Worm (Caenorhabditis elegans) whole organism, young adult: ENCODE results near the gene K08H10.6.

Source experiments
- D2030.7 ChIP-seq: fragments of 200-800 bp; sonication (Bioruptor generic); IDR thresholded peaks from 2 replicates; pipeline ENCODE4 v1.3.6; 2022; ENCODE audit warnings: missing genetic modification reagents, missing genetic modification characterization, missing compliant biosample characterization
- F23B12.7 ChIP-seq: sonication (generic microtip); optimal IDR thresholded peaks from 2 replicates; lab custom pipeline; 2017; ENCODE audit warnings: missing genetic modification characterization, mild to moderate bottlenecking, missing compliant biosample characterization, antibody characterized with exemption, moderate library complexity; ENCODE audit not compliant: insufficient read depth
- F33H1.4 ChIP-seq: fragments of 200-800 bp; sonication (Bioruptor generic); IDR thresholded peaks from 2 replicates; pipeline ENCODE4 v1.3.6; 2022; ENCODE audit warnings: missing genetic modification reagents, missing genetic modification characterization, missing compliant biosample characterization
- F57C9.4 ChIP-seq: sonication (generic microtip); optimal IDR thresholded peaks from 2 replicates; lab custom pipeline; 2017; ENCODE audit warnings: mild to moderate bottlenecking, missing genetic modification characterization, missing compliant biosample characterization
- K11D2.4 ChIP-seq: fragments of 200-800 bp; sonication (Bioruptor generic); IDR thresholded peaks from 2 replicates; pipeline ENCODE4 v1.3.6; 2022; ENCODE audit warnings: missing genetic modification reagents, missing genetic modification characterization, missing compliant biosample characterization
- Y53G8AR.9 ChIP-seq: fragments of 200-800 bp; sonication (Bioruptor generic); conservative IDR thresholded peaks from 2 replicates; pipeline ENCODE4 v1.3.6; 2022; ENCODE audit warnings: missing genetic modification reagents, missing genetic modification characterization, missing compliant biosample characterization
- Y67H2A.10 ChIP-seq: fragments of 200-800 bp; sonication (Bioruptor generic); conservative IDR thresholded peaks from 2 replicates; pipeline ENCODE4 v1.3.6; 2022; ENCODE audit warnings: missing genetic modification reagents, missing genetic modification characterization, missing compliant biosample characterization
- Y95B8A.8 ChIP-seq: fragments of 200-800 bp; sonication (Bioruptor generic); IDR thresholded peaks from 2 replicates; pipeline ENCODE4 v1.3.6; 2022; ENCODE audit warnings: missing genetic modification reagents, missing genetic modification characterization, missing compliant biosample characterization
- akir-1 ChIP-seq: fragments of 200-800 bp; sonication (Bioruptor generic); optimal IDR thresholded peaks from 2 replicates; lab custom pipeline; 2018; ENCODE audit warnings: mild to moderate bottlenecking, missing genetic modification characterization, moderate library complexity, missing compliant biosample characterization
- attf-5 ChIP-seq: fragments of 200-800 bp; sonication (Bioruptor generic); optimal IDR thresholded peaks from 2 replicates; lab custom pipeline; 2018; ENCODE audit warnings: mild to moderate bottlenecking, missing genetic modification characterization, missing compliant biosample characterization
- cebp-1 ChIP-seq, 2 experiments: fragments of 200-800 bp in 1 of 2; sonication (Bioruptor generic) in 1 of 2; sonication (generic microtip) in 1 of 2; IDR thresholded peaks in 1 of 2; optimal IDR thresholded peaks in 1 of 2; 2 replicates each; pipeline versions ENCODE4 v1.3.6 to Lab custom; 2017 to 2022; ENCODE audit warnings: missing compliant biosample characterization in 2 of 2, missing genetic modification characterization in 2 of 2, mild to moderate bottlenecking in 1 of 2, missing genetic modification reagents in 1 of 2, moderate library complexity in 1 of 2
- ceh-27 ChIP-seq: fragments of 200-800 bp; sonication (Bioruptor generic); optimal IDR thresholded peaks from 2 replicates; lab custom pipeline; 2018; ENCODE audit warnings: mild to moderate bottlenecking, missing genetic modification characterization, moderate library complexity, missing compliant biosample characterization
- ceh-58 ChIP-seq: fragments of 200-800 bp; sonication (Bioruptor generic); IDR thresholded peaks from 2 replicates; pipeline ENCODE4 v1.3.6; 2022; ENCODE audit warnings: missing genetic modification characterization, missing compliant biosample characterization
- die-1 ChIP-seq: sonication (generic microtip); optimal IDR thresholded peaks from 2 replicates; lab custom pipeline; 2016; ENCODE audit warnings: missing genotype, mild to moderate bottlenecking, missing genetic modification characterization, missing compliant biosample characterization
- dox-1 ChIP-seq: fragments of 200-800 bp; sonication (Bioruptor generic); IDR thresholded peaks from 2 replicates; pipeline ENCODE4 v1.3.6; 2022; ENCODE audit warnings: missing genetic modification reagents, missing genetic modification characterization, missing compliant biosample characterization
- dpl-1 ChIP-seq: fragments of 150-350 bp; optimal IDR thresholded peaks from 2 replicates; lab custom pipeline; 2014; ENCODE audit warnings: missing biosample characterization, missing genetic modification reagents, missing genetic modification characterization
- hlh-26 ChIP-seq: fragments of 200-800 bp; sonication (Bioruptor generic); conservative IDR thresholded peaks from 2 replicates; pipeline ENCODE4 v1.3.6; 2022; ENCODE audit warnings: missing genetic modification reagents, missing genetic modification characterization, missing compliant biosample characterization
- hrde-1 ChIP-seq: sonication (generic microtip); optimal IDR thresholded peaks from 2 replicates; lab custom pipeline; 2016; ENCODE audit warnings: missing genetic modification characterization, mild to moderate bottlenecking, missing compliant biosample characterization, moderate library complexity, missing genotype, missing genetic modification reagents, borderline replicate concordance
- let-607 ChIP-seq, 2 experiments: fragments of 200-800 bp in 1 of 2; sonication (Bioruptor generic) in 1 of 2; sonication (generic microtip) in 1 of 2; optimal IDR thresholded peaks; 2 replicates each; lab custom pipeline; 2016 to 2018; ENCODE audit warnings: mild to moderate bottlenecking in 2 of 2, missing compliant biosample characterization in 2 of 2, missing genetic modification characterization in 2 of 2, moderate library complexity in 2 of 2, missing genotype in 1 of 2
- lin-35 ChIP-seq, 3 experiments: fragments of 150-350 bp in 2 of 3; sonication (generic microtip) in 1 of 3; optimal IDR thresholded peaks; 2 replicates each; lab custom pipeline; 2014 to 2018; ENCODE audit warnings: missing biosample characterization in 3 of 3, missing genetic modification characterization in 3 of 3, missing genetic modification reagents in 3 of 3
- lsl-1 ChIP-seq: fragments of 200-800 bp; sonication (Bioruptor generic); optimal IDR thresholded peaks from 2 replicates; lab custom pipeline; 2018; ENCODE audit warnings: mild to moderate bottlenecking, missing genetic modification characterization, moderate library complexity, missing compliant biosample characterization
- mes-4 ChIP-seq: sonication (generic microtip); optimal IDR thresholded peaks from 2 replicates; lab custom pipeline; 2016; ENCODE audit warnings: missing genotype, missing genetic modification characterization, missing compliant biosample characterization
- mxl-1 ChIP-seq: sonication (generic microtip); optimal IDR thresholded peaks from 2 replicates; lab custom pipeline; 2016; ENCODE audit warnings: missing genetic modification characterization, missing compliant biosample characterization
- nfyb-1 ChIP-seq: fragments of 200-800 bp; sonication (Bioruptor generic); IDR thresholded peaks from 2 replicates; pipeline ENCODE4 v1.3.6; 2022; ENCODE audit warnings: missing genetic modification reagents, missing genetic modification characterization, missing compliant biosample characterization
- nhr-179 ChIP-seq: sonication (generic microtip); optimal IDR thresholded peaks from 2 replicates; lab custom pipeline; 2016; ENCODE audit warnings: mild to moderate bottlenecking, missing genetic modification characterization, missing compliant biosample characterization
- nhr-80 ChIP-seq: sonication (generic microtip); optimal IDR thresholded peaks from 2 replicates; lab custom pipeline; 2016; ENCODE audit warnings: missing genetic modification characterization, missing compliant biosample characterization
- snpc-4 ChIP-seq, 5 experiments: fragments of 150-350 bp in 1 of 5; sonication (generic microtip) in 4 of 5; optimal IDR thresholded peaks; 2 replicates each; lab custom pipeline; 2014 to 2018; ENCODE audit warnings: missing genetic modification characterization in 5 of 5, missing biosample characterization in 3 of 5, antibody characterized with exemption in 2 of 5, mild to moderate bottlenecking in 2 of 5, missing compliant biosample characterization in 2 of 5, missing genotype in 2 of 5, moderate library complexity in 2 of 5, missing genetic modification reagents in 1 of 5
- tbx-9 ChIP-seq: sonication (generic microtip); optimal IDR thresholded peaks from 2 replicates; lab custom pipeline; 2016; ENCODE audit warnings: borderline replicate concordance, missing genetic modification characterization, inconsistent platforms, missing compliant biosample characterization
- unc-62 ChIP-seq: fragments of 150-350 bp; optimal IDR thresholded peaks from 2 replicates; lab custom pipeline; 2014; ENCODE audit warnings: missing biosample characterization, missing genetic modification reagents, missing genetic modification characterization
- zim-3 ChIP-seq: sonication (generic microtip); optimal IDR thresholded peaks from 2 replicates; lab custom pipeline; 2017; ENCODE audit warnings: mild to moderate bottlenecking, missing genetic modification characterization, moderate library complexity, missing compliant biosample characterization
- ztf-18 ChIP-seq: sonication (generic microtip); optimal IDR thresholded peaks from 2 replicates; lab custom pipeline; 2016; ENCODE audit warnings: missing genotype, mild to moderate bottlenecking, missing genetic modification characterization, missing compliant biosample characterization
- ztf-22 ChIP-seq: fragments of 200-800 bp; sonication (Bioruptor generic); optimal IDR thresholded peaks from 2 replicates; lab custom pipeline; 2018; ENCODE audit warnings: mild to moderate bottlenecking, missing genetic modification characterization, moderate library complexity, missing compliant biosample characterization
- ztf-3 ChIP-seq: fragments of 200-800 bp; sonication (Bioruptor generic); optimal IDR thresholded peaks from 2 replicates; lab custom pipeline; 2018; ENCODE audit warnings: mild to moderate bottlenecking, missing genetic modification characterization, missing compliant biosample characterization

The K08H10.6 gene

DNA sequence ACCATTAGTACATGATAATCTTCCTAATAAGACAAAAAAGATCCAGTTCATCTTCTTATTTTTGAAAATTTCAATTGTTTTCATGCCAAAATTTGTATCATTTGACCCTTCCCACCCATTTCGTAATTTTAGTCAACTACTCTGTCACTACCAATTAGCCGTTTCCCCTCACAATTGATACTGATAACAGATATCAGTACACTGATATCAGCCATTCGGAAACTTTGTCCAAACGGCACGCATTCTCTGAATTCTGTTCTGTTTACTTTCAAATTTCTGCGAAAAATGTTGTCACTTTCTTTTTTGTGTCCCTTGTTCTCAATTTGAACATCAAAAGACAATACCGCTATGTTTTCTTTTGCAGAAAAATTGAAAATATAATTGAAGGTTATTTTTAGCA, 16.9 kb upstream of the K08H10.6 start:
- no peak for TF ChIP-seq Y95B8A.8 (GFP tag; lab: Robert Waterston, UW)
- TF ChIP-seq let-607 (tag; optimal IDR thresholded peaks at IDR 0.05; lab: Kevin White, UChicago) = no peak
- TF ChIP-seq cebp-1 (GFP tag; IDR thresholded peaks at IDR 0.05; lab: Robert Waterston, UW) = no peak
- TF ChIP-seq cebp-1 (tag; optimal IDR thresholded peaks at IDR 0.05; lab: Kevin White, UChicago) = peak; percentile 49
- peak; percentile 45 for TF ChIP-seq nhr-80

DNA sequence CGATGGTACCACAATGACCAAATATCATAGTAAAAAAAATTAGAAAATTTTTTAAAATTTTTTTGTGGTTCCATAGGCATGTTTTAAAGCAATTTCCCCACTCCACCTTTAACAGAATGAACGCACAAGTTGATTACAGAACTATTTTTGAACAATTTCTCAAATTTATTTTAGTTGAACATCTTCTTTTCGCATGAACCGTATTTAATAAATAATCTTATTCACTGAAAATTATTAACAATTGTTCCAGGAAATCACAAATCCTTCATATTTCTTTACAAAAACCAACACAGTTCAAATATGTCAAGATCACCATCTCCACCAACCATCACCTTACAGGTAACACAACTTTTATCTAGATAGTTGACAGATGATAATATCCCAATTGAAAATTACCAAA, 15.9 kb upstream of the K08H10.6 start, which contains the start of gene lea-1:
Gene lea-1, plus strand, starts transcription at position 301 of the 400 bp plus-strand sequence.
- TF ChIP-seq F33H1.4 (GFP tag; lab: Robert Waterston, UW) (no peak), mxl-1 (tag; lab: Kevin White, UChicago) (no peak), die-1 (tag; lab: Kevin White, UChicago) (no peak), nhr-179 (tag; lab: Kevin White, UChicago) (no peak), K11D2.4 (GFP tag; lab: Robert Waterston, UW) (no peak), hlh-26 (GFP tag; lab: Robert Waterston, UW) (no peak), ztf-3 (GFP tag; lab: Kevin White, UChicago) (no peak), akir-1 (no peak), mes-4 (tag; lab: Kevin White, UChicago) (no peak), F57C9.4 (tag; lab: Kevin White, UChicago) (no peak), Y67H2A.10 (GFP tag; lab: Robert Waterston, UW) (no peak), F23B12.7 (tag; lab: Kevin White, UChicago) (no peak)

DNA sequence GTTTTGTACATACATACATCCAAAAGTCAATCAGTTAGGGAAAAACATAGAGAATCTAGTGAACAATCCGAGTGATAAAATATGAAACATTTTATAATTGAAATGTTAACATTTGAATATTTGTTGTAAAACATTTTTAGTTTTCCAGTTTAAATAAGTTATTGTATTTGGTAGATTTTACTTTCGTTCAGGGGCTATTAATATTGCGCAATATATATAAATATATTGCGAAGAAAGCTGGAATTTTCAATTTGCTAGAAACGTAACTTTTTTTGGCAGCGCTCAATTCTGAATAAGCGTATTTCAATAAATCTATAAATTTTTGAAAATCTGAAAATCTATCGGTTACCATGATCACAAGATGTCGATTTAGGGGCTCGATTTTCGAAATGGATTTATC, 11.8 kb upstream of the K08H10.6 start:
- no peak for TF ChIP-seq ztf-22
- TF ChIP-seq cebp-1 (GFP tag; IDR thresholded peaks at IDR 0.05; lab: Robert Waterston, UW) = no peak
- peak; percentile 14 for TF ChIP-seq cebp-1 (tag; optimal IDR thresholded peaks at IDR 0.05; lab: Kevin White, UChicago)

DNA sequence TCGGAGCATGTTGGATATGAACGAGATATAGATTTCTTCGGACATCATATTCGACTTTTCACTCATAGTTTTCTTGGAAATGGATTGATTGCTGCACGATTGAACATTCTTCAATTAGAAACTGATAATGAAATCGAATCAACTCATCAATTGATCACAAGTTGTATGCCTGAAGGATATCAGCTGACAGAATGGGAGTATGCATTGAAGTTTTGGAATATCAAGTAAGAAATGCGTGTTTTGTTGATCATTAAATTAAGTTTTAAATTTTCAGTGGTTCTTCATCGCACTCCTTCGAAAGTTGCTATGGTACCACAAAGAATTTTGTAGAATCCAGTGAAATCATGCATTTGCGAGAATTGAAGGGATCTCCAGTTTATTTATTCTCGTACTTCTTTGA, 10.7 kb upstream of the K08H10.6 start:
- no peak for TF ChIP-seq D2030.7
- no peak for TF ChIP-seq F23B12.7 (tag; lab: Kevin White, UChicago)
- TF ChIP-seq attf-5 (GFP tag; lab: Kevin White, UChicago) = no peak
- no peak for TF ChIP-seq snpc-4 (GFP tag; optimal IDR thresholded peaks at IDR 0.05; lab: Kevin White, UChicago)
- TF ChIP-seq snpc-4 (tag; optimal IDR thresholded peaks at IDR 0.05; lab: Kevin White, UChicago) = no peak
- no peak for TF ChIP-seq Y53G8AR.9 (GFP tag; lab: Robert Waterston, UW)
- no peak for TF ChIP-seq nfyb-1 (GFP tag; lab: Robert Waterston, UW)
- no peak for TF ChIP-seq lsl-1 (GFP tag; lab: Kevin White, UChicago)
- no peak for TF ChIP-seq zim-3 (tag; lab: Kevin White, UChicago)
- no peak for TF ChIP-seq ceh-27 (GFP tag; lab: Kevin White, UChicago)
- no peak for TF ChIP-seq ztf-18 (tag; lab: Kevin White, UChicago)
- no peak for TF ChIP-seq unc-62 (GFP tag; lab: Kevin White, UChicago)
- no peak for TF ChIP-seq lin-35 (GFP tag; optimal IDR thresholded peaks at IDR 0.05; lab: Kevin White, UChicago)
- TF ChIP-seq Y95B8A.8 (GFP tag; lab: Robert Waterston, UW) = no peak
- no peak for TF ChIP-seq hrde-1 (tag; lab: Kevin White, UChicago)
- no peak for TF ChIP-seq dox-1 (GFP tag; lab: Robert Waterston, UW)
- TF ChIP-seq nhr-179 (tag; lab: Kevin White, UChicago) = no peak
- TF ChIP-seq tbx-9 (tag; lab: Kevin White, UChicago) = no peak
- TF ChIP-seq ztf-22 = no peak
- no peak for TF ChIP-seq dpl-1
- TF ChIP-seq ceh-58 (GFP tag; lab: Robert Waterston, UW) = no peak
